Fruit fly (Drosophila melanogaster): Measurements from ENCODE around the gene side-IV.

The side-IV gene

DNA sequence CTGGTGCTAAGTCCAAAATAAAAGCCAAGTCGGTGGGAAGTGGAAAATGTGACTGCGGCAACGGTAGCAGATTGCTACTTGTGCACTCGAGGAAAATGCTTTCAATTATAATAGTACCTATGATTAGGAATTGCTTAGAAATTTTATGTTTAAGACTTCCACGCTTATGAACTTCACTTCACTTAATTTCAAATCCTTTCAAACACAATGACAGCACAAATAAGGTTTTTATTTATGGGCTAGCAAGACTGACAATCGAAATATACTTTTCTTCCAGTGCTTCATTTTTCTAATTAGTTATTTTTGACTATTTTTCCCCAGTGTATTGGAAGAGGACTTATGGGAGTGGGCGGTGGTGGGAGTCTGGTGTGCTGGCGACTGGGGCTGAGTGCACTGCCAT lies 2.0 kb upstream of the side-IV start:
- TF ChIP-seq cic (GFP tag; optimal IDR thresholded peaks at IDR 0.05) (no peak), Crg-1 (GFP tag; optimal IDR thresholded peaks at IDR 0.05) (no peak), CG1620 (GFP tag; optimal IDR thresholded peaks at IDR 0.05) (no peak), kay (GFP tag; ENCODE audit: borderline replicate concordance) (no peak), bab1 (GFP tag; optimal IDR thresholded peaks at IDR 0.05) (no peak), pad (GFP tag; optimal IDR thresholded peaks at IDR 0.05) (no peak), Clk (GFP tag; optimal IDR thresholded peaks at IDR 0.05) (no peak), toe (GFP tag; optimal IDR thresholded peaks at IDR 0.05) (no peak), cnc (optimal IDR thresholded peaks at IDR 0.05) (no peak), CG33017 (tag; optimal IDR thresholded peaks at IDR 0.05) (no peak), ovo (GFP tag; optimal IDR thresholded peaks at IDR 0.05) (no peak), tj (GFP tag; optimal IDR thresholded peaks at IDR 0.05) (no peak), CG14711 (tag; optimal IDR thresholded peaks at IDR 0.05) (no peak), Mnt (GFP tag; optimal IDR thresholded peaks at IDR 0.05) (no peak), CG12768 (GFP tag; optimal IDR thresholded peaks at IDR 0.05) (no peak), CG7101 (tag; optimal IDR thresholded peaks at IDR 0.05) (no peak)

DNA sequence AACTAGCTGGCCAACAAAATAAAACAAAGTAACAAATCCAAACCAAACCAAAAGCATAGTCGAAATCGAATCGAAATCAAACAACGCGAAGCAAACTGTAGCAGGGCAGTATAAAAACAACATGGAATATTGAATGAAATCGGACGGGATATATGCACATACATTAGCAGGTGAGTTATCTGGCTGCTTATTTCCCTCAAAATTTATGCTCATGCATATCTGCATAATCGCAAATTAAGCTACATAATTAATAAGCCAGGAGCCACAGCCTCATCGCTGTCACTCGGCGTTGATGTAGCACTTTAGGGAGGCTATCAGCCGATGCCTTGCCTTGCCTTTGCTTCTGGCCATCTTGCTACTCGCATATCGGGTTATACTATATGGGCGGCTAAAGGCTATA lies 1.9 kb downstream of the side-IV start:
- no peak for TF ChIP-seq CG33017 (tag; optimal IDR thresholded peaks at IDR 0.05)
- TF ChIP-seq cic (GFP tag; optimal IDR thresholded peaks at IDR 0.05): no peak
- TF ChIP-seq Clk (GFP tag; optimal IDR thresholded peaks at IDR 0.05): no peak
- TF ChIP-seq cnc (optimal IDR thresholded peaks at IDR 0.05): no peak
- no peak for TF ChIP-seq bab1 (GFP tag; optimal IDR thresholded peaks at IDR 0.05)
- TF ChIP-seq Crg-1 (GFP tag; optimal IDR thresholded peaks at IDR 0.05): no peak
- TF ChIP-seq CG1620 (GFP tag; optimal IDR thresholded peaks at IDR 0.05): no peak
- TF ChIP-seq tj (GFP tag; optimal IDR thresholded peaks at IDR 0.05): no peak
- no peak for TF ChIP-seq ovo (GFP tag; optimal IDR thresholded peaks at IDR 0.05)
- no peak for TF ChIP-seq CG7101 (tag; optimal IDR thresholded peaks at IDR 0.05)
- TF ChIP-seq Hr96 (GFP tag; optimal IDR thresholded peaks at IDR 0.05): no peak
- TF ChIP-seq pad (GFP tag; optimal IDR thresholded peaks at IDR 0.05): no peak
- TF ChIP-seq CG12768 (GFP tag; optimal IDR thresholded peaks at IDR 0.05): no peak
- TF ChIP-seq CG7045 (GFP tag; optimal IDR thresholded peaks at IDR 0.05): no peak
- no peak for TF ChIP-seq Mnt (GFP tag; optimal IDR thresholded peaks at IDR 0.05)
- TF ChIP-seq toe (GFP tag; optimal IDR thresholded peaks at IDR 0.05): no peak
- no peak for TF ChIP-seq CG11617 (GFP tag; optimal IDR thresholded peaks at IDR 0.05)
- no peak for TF ChIP-seq CG5204 (GFP tag; optimal IDR thresholded peaks at IDR 0.05)
- TF ChIP-seq CG14711 (tag; optimal IDR thresholded peaks at IDR 0.05): no peak
- TF ChIP-seq kay (GFP tag; ENCODE audit: borderline replicate concordance): no peak

DNA sequence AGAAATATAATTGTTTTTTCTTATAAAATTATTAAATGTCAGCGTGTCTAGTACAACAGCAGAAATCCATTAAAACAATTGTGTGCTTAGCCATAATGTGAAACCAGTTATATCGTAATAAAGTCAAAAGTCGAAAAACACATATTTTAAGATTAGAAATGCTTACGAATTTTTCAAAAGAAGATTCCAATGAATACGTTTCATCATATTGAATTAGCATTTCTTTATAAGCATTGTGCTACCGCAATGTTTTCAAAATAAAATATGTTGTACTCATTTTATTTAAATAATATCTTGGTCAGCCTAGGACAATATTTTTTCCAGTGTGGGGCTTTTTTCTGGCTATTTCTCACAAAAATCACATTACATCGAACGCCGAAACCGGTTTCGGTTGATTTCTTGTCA lies 2.5 kb downstream of the side-IV start:
- TF ChIP-seq Mnt (GFP tag; optimal IDR thresholded peaks at IDR 0.05): no peak
- no peak for TF ChIP-seq CG7101 (tag; optimal IDR thresholded peaks at IDR 0.05)
- TF ChIP-seq ovo (GFP tag; optimal IDR thresholded peaks at IDR 0.05): no peak
- TF ChIP-seq cnc (optimal IDR thresholded peaks at IDR 0.05): no peak
- TF ChIP-seq Clk (GFP tag; optimal IDR thresholded peaks at IDR 0.05): no peak

DNA sequence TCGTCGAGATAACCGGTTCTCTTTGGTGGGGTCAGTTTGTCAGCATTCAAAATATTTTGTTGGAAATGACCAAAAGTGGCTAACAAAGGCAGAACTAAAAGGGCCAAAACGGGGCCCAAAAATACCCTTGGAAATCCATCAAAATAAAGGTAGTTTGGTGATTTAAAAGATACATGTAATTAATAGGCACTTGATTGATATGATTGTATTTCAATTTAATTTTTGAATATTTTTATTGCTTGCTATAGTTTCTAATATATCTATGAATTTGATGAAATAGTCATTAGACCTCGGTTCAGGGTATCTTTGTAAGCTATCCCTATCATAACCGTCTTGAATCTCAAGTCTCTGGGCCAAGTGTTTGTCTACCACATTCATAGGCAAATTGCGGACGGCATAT lies 3.6 kb downstream of the side-IV start:
- TF ChIP-seq kay (GFP tag; ENCODE audit: borderline replicate concordance): peak; percentile 66
- no peak for TF ChIP-seq CG11617 (GFP tag; optimal IDR thresholded peaks at IDR 0.05)
- TF ChIP-seq CG7045 (GFP tag; optimal IDR thresholded peaks at IDR 0.05): no peak
- no peak for TF ChIP-seq cic (GFP tag; optimal IDR thresholded peaks at IDR 0.05)

DNA sequence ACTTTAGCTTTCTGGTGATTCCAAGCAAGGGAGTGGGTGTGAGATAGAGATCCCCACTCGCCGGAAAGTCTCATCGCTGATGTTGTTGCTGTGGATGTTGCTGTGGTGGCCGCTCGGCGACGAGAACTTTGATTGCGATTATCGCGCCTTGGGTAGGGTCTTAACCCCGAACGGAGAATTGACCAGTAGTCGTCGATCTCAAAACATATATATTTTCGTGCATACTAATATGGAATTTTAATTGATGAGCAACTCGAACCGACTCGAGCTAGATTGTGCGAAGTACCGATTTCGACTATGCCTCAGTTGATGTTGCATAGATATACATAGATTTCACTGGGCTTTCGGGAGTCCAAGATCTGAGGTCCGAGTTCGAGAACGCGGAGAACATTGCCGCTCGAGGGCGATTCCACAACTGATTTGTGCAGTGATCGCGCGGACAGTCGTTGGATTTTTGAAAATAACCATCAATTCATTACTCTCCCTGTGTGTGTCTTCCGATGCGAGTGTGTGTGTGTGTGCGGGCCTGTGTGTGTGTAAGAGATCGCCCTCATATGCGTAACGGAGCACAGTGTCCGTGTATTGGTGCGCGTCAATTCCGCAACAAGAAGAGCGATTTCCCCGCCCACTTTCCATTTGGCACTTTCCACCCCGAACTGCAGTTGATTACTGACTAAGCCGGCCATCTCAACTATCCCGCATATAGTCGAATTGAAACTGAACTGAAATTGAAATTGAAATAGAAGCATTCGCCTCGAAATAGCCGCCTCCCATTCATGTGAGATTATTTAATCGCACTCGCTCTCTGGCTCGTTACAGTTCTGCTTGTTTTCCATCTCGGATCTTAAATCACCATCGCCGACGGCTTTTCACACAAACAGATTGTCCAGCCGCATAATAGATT lies 15.6 kb downstream of the side-IV start:
- TF ChIP-seq kay (GFP tag; ENCODE audit: borderline replicate concordance) (peak; percentile 84), cic (GFP tag; optimal IDR thresholded peaks at IDR 0.05) (peak; percentile 38), pad (GFP tag; optimal IDR thresholded peaks at IDR 0.05) (peak; percentile 24), cnc (optimal IDR thresholded peaks at IDR 0.05) (no peak), CG5204 (GFP tag; optimal IDR thresholded peaks at IDR 0.05) (no peak)

DNA sequence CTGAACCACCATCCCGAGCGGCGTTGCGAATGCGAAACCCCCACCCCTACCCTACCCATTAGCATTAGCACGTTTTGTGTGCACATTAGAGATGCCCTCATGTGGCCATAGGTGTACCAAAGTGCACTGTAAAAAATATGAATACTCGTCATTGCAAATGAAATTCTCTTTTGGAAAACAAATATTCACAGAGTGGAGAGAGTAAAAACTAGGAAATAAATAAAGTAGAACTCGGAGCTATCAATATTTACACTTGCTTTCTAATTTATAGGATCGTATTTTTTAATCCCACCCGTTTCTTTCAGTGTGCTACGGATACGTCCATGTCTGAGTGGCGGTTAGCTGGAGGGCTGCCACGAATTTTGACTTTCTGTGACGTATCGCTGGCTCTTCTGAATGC lies 18.9 kb downstream of the side-IV start:
- TF ChIP-seq ovo (GFP tag; optimal IDR thresholded peaks at IDR 0.05) (no peak), Mnt (GFP tag; optimal IDR thresholded peaks at IDR 0.05) (no peak), CG11617 (GFP tag; optimal IDR thresholded peaks at IDR 0.05) (no peak), pad (GFP tag; optimal IDR thresholded peaks at IDR 0.05) (no peak), CG7101 (tag; optimal IDR thresholded peaks at IDR 0.05) (no peak), CG12768 (GFP tag; optimal IDR thresholded peaks at IDR 0.05) (no peak), cnc (optimal IDR thresholded peaks at IDR 0.05) (no peak), CG1620 (GFP tag; optimal IDR thresholded peaks at IDR 0.05) (no peak), CG5204 (GFP tag; optimal IDR thresholded peaks at IDR 0.05) (no peak), tj (GFP tag; optimal IDR thresholded peaks at IDR 0.05) (no peak), CG7045 (GFP tag; optimal IDR thresholded peaks at IDR 0.05) (no peak), bab1 (GFP tag; optimal IDR thresholded peaks at IDR 0.05) (no peak), toe (GFP tag; optimal IDR thresholded peaks at IDR 0.05) (no peak), Clk (GFP tag; optimal IDR thresholded peaks at IDR 0.05) (no peak)

DNA sequence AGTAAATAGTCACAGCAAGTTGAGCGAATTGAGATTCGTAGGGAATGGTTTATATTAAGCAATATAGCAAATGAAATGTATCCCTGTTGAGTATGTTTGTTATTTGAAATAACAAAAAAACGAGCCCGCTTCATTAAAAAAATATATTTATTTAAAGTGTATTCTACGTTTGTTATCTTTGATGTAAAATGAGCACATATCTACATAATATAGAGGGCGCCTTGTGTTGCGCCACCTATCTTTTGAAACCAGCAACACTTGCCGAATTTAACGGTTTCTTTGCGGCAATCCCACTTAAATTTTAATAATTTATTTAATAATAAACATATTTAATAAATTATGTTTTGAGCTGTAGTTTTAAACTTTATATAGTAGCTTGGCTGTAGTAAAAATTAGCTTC lies 20.9 kb downstream of the side-IV start:
- TF ChIP-seq CG5204 (GFP tag; optimal IDR thresholded peaks at IDR 0.05) (no peak), cic (GFP tag; optimal IDR thresholded peaks at IDR 0.05) (no peak), CG7101 (tag; optimal IDR thresholded peaks at IDR 0.05) (no peak), Hr96 (GFP tag; optimal IDR thresholded peaks at IDR 0.05) (no peak), ovo (GFP tag; optimal IDR thresholded peaks at IDR 0.05) (no peak), toe (GFP tag; optimal IDR thresholded peaks at IDR 0.05) (no peak), cnc (optimal IDR thresholded peaks at IDR 0.05) (no peak), Mnt (GFP tag; optimal IDR thresholded peaks at IDR 0.05) (no peak), CG7045 (GFP tag; optimal IDR thresholded peaks at IDR 0.05) (no peak)

Data from whole organism, adult.